Fruit fly (Drosophila melanogaster) S2 (cell line): ENCODE measurements around the gene Ir76a.
"Not testable (repeated sequence)": the region's sequence is repeated elsewhere in the genome, so short reads cannot be mapped to it uniquely, and the experiment has no call there.

Experiments used
- CG8478 ChIP-seq: fragments of >200 bp; optimal IDR thresholded peaks from 2 replicates; lab custom pipeline; 2018
- CTCF ChIP-seq, 2 experiments: fragments of >200 bp; optimal IDR thresholded peaks; 2 replicates each; lab custom pipeline; 2018

The Ir76a gene

DNA sequence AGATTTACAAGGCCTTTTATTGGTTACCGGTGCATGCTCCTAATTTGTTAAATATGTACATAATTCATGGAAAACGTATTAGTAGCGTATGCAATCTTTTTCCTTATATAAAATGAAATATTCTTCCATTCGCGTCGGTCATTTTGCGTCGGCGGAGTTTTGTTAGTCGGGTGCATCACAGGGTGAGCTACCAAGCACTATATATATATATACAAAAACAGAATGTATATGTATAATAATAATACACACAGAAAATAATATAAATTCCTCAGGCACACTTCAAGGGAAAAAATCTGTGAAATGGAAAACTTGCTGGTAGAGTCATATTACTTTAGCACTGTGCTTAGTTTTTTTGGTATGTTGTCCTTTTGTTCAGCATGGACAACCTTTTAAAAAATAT is at the start of gene Ir76a:
Gene Ir76a (plus strand): TSS at position 301 of the 400 bp plus-strand sequence.
- no peak for TF ChIP-seq CTCF (optimal IDR thresholded peaks at IDR 0.05; lab: Kevin White, UChicago)
- TF ChIP-seq CG8478 (lab: Kevin White, UChicago) = no peak

DNA sequence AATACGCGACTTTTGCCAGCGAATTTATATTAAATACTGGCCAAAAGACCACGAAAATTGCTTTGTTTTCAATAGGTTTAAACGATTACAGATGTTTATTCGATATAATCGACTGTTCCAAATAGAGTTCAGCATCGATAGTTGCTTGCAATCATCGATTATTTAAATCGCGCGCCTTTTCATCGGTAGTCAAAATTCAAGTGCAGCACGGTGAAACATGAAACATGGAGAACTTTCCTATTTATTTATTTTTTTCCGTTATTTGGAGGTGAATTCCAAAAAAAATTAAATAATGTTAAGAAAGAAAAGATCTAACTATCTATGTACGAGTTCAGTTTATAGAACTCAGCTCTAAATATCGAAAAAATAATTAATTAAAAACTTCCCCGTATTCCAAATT is 49.4 kb upstream of the Ir76a start, which contains the start of gene CG42638:
Gene CG42638 (minus strand): TSS at position 101 of the 400 bp plus-strand sequence.
- not testable (repeated sequence) for TF ChIP-seq CG8478 (lab: Kevin White, UChicago); CTCF (optimal IDR thresholded peaks at IDR 0.05; lab: Kevin White, UChicago)

DNA sequence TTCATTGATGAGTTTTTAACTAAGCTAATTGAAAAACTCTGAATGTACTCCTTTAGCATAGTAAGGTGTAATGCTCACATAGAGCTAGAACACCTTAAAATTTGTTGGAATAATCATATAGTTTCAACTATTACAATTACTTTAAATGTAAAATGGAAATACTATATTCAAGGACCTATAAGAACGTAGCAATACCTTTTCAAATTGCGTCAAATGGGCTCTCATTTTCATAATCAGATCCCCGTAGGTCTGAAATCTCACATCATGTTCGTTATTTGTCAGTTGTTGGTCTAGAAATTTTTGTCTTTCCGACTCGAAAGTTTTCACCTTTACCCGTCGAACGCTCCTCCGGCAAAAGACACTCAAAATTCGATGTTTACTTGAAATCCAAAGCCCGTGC is 39.0 kb upstream of the Ir76a start, which contains the start of gene Vtld:
Gene Vtld (plus strand): TSS at position 301 of the 400 bp plus-strand sequence.
- not testable (repeated sequence) for TF ChIP-seq CG8478 (lab: Kevin White, UChicago); CTCF (optimal IDR thresholded peaks at IDR 0.05; lab: Kevin White, UChicago)

DNA sequence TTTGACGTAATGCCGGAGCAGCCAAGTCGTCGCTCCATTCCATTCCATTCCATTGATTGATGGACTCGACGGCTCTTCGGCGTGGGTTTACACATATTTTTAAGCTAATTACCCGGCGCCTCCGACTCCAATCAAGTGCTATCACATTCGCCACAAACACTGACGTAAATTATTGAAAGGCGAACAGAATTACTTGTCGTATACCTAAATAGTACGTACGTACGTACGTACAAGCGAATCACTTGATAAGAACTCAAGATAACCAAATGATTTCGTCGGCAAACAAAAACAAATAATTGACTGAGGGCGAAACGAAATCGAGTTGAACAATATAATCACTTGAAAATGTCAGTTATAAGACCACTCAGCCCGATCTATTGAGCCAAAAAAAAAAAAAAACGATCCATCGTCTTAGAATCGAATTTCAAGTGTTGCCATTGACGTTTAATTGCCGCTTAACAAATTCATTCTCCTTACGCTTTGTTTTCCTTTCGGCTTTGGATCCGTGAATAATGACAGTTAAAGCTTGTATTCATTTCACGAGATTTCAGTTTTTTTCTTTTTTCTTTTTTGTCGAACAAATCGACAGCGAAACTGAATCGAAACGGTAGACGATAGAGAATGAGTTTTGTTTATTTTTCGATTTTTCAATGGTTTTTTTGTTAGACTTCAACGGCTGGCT is 21.7 kb upstream of the Ir76a start:
- TF ChIP-seq CG8478 (lab: Kevin White, UChicago) (no peak), CTCF (optimal IDR thresholded peaks at IDR 0.05; lab: Kevin White, UChicago) (no peak)

DNA sequence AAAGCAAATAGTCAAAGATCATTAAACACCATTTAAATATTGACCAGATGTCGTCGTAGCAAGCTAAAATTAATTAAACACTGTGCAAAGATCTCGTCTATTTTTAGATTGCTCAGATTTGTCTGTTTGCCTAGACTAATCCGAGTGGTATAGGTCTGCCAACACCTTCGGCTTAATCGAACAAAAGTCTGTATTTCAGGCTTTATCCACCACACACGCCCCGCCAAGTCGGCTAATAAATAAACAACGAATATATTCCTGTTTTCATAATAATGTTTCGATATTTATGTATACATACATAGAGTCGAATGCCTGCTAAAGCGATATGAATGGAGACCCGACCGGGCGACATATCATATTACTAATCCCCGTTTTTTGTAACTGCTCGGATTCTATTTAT is 20.5 kb upstream of the Ir76a start:
- TF ChIP-seq CG8478 (lab: Kevin White, UChicago) = no peak
- TF ChIP-seq CTCF (optimal IDR thresholded peaks at IDR 0.05; lab: Kevin White, UChicago) = no peak

DNA sequence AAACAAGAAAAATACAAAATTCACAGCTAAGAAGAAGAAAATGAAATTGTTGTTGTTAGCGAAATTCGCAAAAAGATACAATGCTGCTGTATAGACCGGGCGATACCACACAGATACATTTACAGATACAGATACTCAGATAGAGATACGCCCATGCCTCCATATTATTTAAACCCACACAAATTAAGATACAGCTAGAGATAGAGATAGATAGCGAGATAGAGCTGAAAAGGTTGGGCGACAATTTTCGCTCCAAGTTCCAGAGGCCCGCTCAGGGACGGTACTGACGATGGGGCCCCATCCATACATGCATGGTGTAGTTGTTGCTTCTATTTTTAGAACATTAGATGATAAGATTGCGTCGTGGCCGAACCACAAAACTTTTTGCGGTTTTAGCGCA is 11.4 kb upstream of the Ir76a start:
- TF ChIP-seq CG8478 (lab: Kevin White, UChicago) (no peak), CTCF (optimal IDR thresholded peaks at IDR 0.05; lab: Kevin White, UChicago) (no peak)

DNA sequence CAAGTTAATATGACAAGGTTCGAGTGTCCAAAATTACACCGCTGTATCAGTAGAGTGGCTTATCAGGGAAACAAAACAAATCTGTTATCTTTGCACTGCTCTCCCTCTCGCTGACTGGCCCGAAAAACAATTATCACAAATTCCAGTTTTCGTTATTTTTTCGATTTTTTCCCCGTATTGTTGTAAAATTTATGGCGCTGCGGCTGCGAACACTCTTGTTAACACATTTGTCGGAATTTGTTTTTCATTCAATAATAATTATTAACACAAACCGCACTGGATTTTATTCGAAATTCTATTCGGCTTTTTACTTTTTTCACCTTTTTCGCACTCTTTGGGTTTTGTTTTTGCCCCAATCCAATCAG is 8.5 kb upstream of the Ir76a start:
- no peak for TF ChIP-seq CG8478 (lab: Kevin White, UChicago)

DNA sequence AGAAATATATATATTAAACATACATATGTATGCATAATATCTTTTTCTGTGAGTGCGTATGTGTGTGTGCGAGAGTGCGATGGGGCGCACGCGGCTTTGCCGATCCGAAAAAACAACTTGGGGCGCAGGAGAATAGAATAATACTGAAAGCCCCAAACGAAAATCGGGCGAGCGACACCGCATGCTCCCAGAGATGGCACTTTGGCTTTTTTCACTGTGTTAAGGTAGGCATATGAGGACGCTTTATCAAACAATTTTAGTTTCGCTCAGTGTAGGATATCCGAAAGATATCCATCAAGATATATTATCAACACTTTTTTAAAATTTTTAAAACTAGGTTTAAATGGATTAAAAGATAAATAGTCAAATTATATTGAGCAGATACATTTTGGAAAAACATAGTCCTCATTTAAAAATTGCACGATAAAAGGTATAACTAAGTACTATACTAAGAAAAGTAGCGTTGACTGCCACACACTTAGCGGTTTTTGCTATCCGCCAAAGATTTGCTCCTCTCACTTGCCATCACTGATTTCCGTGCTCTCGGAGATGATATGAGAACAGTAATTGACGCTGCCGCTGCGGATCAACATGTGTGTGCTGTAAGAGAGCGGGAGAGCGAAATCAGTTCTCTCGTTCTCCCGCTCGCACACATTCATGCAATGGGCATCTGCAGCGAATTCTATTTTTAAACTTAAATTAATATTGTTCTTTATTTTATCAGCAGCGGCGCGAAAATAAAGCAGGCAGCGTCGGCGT is 8.0 kb upstream of the Ir76a start:
- TF ChIP-seq CTCF (optimal IDR thresholded peaks at IDR 0.05; lab: Kevin White, UChicago) (no peak), CG8478 (lab: Kevin White, UChicago) (no peak)

DNA sequence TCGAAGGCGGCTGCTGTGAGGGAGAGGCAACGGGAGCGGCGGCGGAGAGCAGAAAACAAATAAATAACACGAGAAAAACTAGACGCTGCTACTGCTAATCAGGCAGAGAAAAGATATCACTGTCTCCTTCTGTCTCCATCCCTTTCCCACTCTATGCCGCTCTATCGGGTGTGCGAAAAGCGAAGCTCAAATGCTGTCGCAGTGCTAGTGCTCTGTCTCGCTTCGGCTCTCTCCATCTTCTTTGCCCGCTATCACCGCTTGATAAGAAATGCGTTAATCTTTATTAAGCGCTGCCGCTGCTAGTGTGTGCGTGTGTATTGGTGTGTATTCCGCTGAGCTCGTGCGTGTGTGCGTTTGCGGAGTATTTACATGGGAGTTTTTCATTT is 7.4 kb upstream of the Ir76a start:
- peak in 1 of 2 experiments; percentile 9 for TF ChIP-seq CTCF (optimal IDR thresholded peaks at IDR 0.05; lab: Kevin White, UChicago)
- no peak for TF ChIP-seq CG8478 (lab: Kevin White, UChicago)

DNA sequence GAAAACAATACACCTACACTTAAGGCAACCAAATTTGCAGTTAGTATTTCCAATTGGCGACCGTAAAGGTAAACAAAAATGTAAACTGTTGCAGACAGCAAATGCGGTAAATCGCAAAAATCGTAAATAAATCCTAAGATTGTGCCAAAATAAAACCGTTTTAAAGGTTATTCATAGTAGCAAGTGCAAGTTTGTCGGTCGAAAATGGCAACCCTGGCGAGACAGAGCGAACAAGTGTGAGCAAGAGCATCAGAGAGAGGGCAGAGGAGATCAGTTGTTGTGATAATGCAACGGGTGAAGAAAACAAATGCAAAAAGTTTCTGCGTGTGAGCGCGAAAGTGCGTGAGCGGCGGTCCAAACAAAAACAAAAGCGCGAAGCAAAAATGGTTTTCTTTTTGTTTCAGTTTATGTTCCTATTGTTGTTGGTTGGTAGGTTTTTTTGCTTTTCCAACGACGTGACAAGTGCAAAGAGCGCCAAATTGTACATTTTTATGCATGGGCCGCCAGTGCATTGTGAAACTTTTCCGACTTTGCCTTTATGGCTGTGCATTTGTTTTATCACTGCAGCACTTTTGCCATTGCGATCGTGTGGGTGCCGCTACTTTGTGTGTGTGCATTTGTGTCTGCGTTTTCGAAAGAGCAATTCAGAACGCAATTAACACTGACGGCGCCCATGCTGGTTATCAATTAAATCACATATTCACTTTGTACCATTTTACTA is 6.2 kb upstream of the Ir76a start:
- TF ChIP-seq CTCF (optimal IDR thresholded peaks at IDR 0.05; lab: Kevin White, UChicago) (no peak), CG8478 (lab: Kevin White, UChicago) (no peak)

DNA sequence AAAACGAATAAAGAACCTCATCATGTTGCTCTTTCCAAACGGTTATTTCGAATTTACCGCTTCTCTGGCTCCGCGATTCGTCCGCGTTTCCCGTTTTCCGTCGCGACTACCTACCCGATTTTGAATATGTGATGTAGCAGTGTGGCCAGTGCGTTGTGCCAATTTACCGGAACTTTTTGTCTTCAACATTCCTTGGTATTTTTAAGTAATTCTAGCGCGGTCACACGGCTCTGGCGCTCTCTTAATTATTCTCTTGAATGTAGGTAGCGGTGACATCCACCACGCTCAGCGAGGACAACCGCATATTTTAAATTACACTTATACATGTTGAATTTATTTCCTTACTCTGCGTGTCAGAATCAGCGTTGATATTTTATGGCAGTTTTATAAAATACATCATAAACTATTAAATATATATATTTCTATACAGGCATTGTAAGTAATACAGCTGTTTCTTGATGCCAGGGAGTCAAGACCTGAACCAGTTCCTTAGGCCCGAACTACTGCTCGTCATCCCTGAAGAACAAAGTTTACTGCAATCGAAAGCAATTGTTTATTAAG is 5.6 kb upstream of the Ir76a start, which contains the start of the genes CG42637, Gyc76C and SREBP:
Gene CG42637 (minus strand): TSS at position 132 of the 561 bp plus-strand sequence.
Gene Gyc76C (minus strand): TSS at position 132 of the 561 bp plus-strand sequence.
Gene SREBP (plus strand): TSS at position 498 of the 561 bp plus-strand sequence.
- TF ChIP-seq CTCF (optimal IDR thresholded peaks at IDR 0.05; lab: Kevin White, UChicago) (peak; percentile 19 to 55), CG8478 (lab: Kevin White, UChicago) (no peak)

DNA sequence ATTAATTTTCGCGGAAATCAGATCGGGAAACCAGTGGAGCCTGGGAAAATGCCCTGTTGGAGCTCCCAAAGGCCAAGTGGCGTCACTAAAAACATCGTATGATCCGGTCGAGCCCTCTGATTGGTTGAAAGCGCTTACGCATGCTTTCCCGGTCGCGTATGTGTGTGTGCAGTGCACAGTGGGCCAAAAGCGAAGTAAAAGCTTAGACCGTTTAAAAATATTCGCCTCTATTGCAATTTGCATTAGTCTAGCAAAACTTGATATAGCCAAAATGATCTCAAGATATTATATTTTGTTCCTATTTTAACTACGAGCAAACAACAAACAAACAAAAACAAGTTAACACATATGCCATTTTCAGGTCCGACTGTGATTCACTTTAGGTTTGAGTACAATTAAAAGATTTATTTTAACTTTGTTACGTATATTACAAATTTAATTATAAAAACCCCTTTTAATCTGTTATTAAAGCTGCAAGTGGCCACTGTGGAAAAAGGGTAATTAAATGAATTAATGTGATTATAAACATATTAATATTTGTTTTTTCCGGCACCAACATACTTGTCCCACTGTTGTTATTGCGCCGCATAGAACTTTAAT is 4.8 kb upstream of the Ir76a start:
- TF ChIP-seq CG8478 (lab: Kevin White, UChicago) = no peak

DNA sequence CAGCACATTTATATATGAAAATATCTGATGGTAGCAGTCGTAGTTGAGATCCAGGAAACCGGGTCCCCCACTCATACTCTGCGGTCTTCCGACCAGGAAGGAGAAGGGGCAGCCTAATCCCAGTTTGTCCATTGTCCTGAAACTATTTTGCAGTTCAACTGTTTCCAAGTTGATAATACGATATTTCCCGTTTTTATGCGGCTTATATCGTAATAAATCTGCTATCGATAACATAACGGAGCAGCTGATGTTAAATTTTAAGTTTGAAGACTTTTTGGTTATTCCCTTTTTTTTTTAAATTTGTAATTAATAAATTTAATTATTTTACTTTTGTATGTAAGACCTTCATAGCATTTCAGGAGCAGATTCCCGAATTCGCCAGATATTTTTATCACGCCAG is 2.0 kb downstream of the Ir76a start, which contains the start of gene CG14102:
Gene CG14102 (minus strand): TSS at position 187 of the 400 bp plus-strand sequence.
- TF ChIP-seq CG8478 (lab: Kevin White, UChicago) (no peak), CTCF (optimal IDR thresholded peaks at IDR 0.05; lab: Kevin White, UChicago) (no peak)

DNA sequence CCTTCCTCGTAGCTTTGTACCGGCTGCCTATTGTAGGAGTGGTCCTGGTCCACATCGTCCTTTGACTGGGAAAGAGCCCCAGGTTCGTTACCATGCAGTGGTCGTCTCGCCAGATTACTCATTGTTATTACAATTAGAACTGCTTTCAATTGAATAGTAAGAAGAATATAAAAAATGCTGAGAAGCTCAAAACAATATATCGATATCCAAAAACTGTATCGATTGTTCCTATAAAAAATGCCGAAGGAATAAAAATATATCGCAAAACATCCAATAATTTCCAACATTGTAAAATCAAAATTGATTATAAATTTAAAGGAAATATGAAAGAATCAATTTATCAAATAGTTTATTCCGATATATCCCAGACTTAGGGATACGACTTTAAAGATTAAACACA is 5.8 kb downstream of the Ir76a start, which contains the start of the genes TORIP and Ccdc58:
Gene TORIP (minus strand): TSS at position 173 of the 400 bp plus-strand sequence.
Gene Ccdc58 (plus strand): TSS at position 274 of the 400 bp plus-strand sequence.
- TF ChIP-seq CTCF (optimal IDR thresholded peaks at IDR 0.05; lab: Kevin White, UChicago) (no peak), CG8478 (lab: Kevin White, UChicago) (no peak)
